Fruit fly (Drosophila melanogaster) whole organism, embryonic: ENCODE data around the gene CG31287.

ENCODE experiments used
- Abd-B ChIP-seq: fragments of 200-800 bp; sonication (Bioruptor generic); optimal IDR thresholded peaks from 2 replicates; lab custom pipeline; 2018; ENCODE audit warnings: missing biosample characterization, mild to moderate bottlenecking, missing genetic modification characterization, moderate library complexity
- Asciz ChIP-seq: fragments of 200-800 bp; sonication (Bioruptor generic); optimal IDR thresholded peaks from 2 replicates; lab custom pipeline; 2017; ENCODE audit warnings: missing biosample characterization, mild to moderate bottlenecking, missing genetic modification characterization, missing genetic modification reagents
- Bdp1 ChIP-seq: fragments of 200-800 bp; sonication (Bioruptor generic); optimal IDR thresholded peaks from 3 replicates; lab custom pipeline; 2016; ENCODE audit warnings: missing biosample characterization, missing genetic modification characterization
- CG10147 ChIP-seq: fragments of 200-800 bp; sonication (Bioruptor generic); optimal IDR thresholded peaks from 2 replicates; lab custom pipeline; 2019; ENCODE audit warnings: missing biosample characterization, mild to moderate bottlenecking, missing genetic modification characterization, moderate library complexity
- CG11723 ChIP-seq: fragments of 200-800 bp; sonication (Bioruptor generic); optimal IDR thresholded peaks from 2 replicates; lab custom pipeline; 2017; ENCODE audit warnings: missing biosample characterization, mild to moderate bottlenecking, missing genetic modification characterization
- CG12299 ChIP-seq: fragments of 200-800 bp; sonication (Bioruptor generic); optimal IDR thresholded peaks from 2 replicates; lab custom pipeline; 2018; ENCODE audit warnings: missing biosample characterization, mild to moderate bottlenecking, missing genetic modification characterization
- CG1233 ChIP-seq: fragments of 200-800 bp; sonication (Bioruptor generic); optimal IDR thresholded peaks from 4 replicates; lab custom pipeline; 2018; ENCODE audit warnings: missing biosample characterization, mild to moderate bottlenecking, missing genetic modification characterization
- CG13287 ChIP-seq: fragments of 200-800 bp; sonication (Bioruptor generic); IDR thresholded peaks from 2 replicates; pipeline ENCODE4 v1.3.6; 2022; ENCODE audit warnings: missing biosample characterization, missing genetic modification characterization; ENCODE audit not compliant: partially characterized antibody
- CG13775 ChIP-seq: fragments of 200-800 bp; sonication (Bioruptor generic); optimal IDR thresholded peaks from 3 replicates; lab custom pipeline; 2017; ENCODE audit warnings: missing biosample characterization, mild to moderate bottlenecking, missing genetic modification characterization
- CG17612 ChIP-seq: fragments of 200-800 bp; sonication (Bioruptor generic); IDR thresholded peaks from 2 replicates; pipeline ENCODE4 v1.3.6; 2022; ENCODE audit warnings: missing biosample characterization, missing genetic modification characterization
- CG3995 ChIP-seq: fragments of 200-800 bp; sonication (Bioruptor generic); optimal IDR thresholded peaks from 3 replicates; lab custom pipeline; 2016; ENCODE audit warnings: missing biosample characterization, missing genetic modification characterization
- CG4730 ChIP-seq: fragments of 200-800 bp; sonication (Bioruptor generic); IDR thresholded peaks from 2 replicates; pipeline ENCODE4 v1.3.6; 2022; ENCODE audit warnings: missing biosample characterization, missing genetic modification characterization
- CG7271 ChIP-seq: fragments of 200-800 bp; sonication (Bioruptor generic); optimal IDR thresholded peaks from 2 replicates; lab custom pipeline; 2018; ENCODE audit warnings: missing biosample characterization, mild to moderate bottlenecking, missing genetic modification characterization, moderate library complexity
- CG7357 ChIP-seq: fragments of 200-800 bp; sonication (Bioruptor generic); IDR thresholded peaks from 3 replicates; pipeline ENCODE4 v1.3.6; 2022; ENCODE audit warnings: missing biosample characterization, missing genetic modification characterization
- CG7745 ChIP-seq: fragments of 200-800 bp; sonication (Bioruptor generic); optimal IDR thresholded peaks from 2 replicates; lab custom pipeline; 2018; ENCODE audit warnings: missing biosample characterization, mild to moderate bottlenecking, missing genetic modification characterization, moderate library complexity
- CG8388 ChIP-seq: fragments of 200-800 bp; sonication (Bioruptor generic); optimal IDR thresholded peaks from 2 replicates; lab custom pipeline; 2019; ENCODE audit warnings: missing biosample characterization, mild to moderate bottlenecking, missing genetic modification characterization, moderate library complexity
- CG8765 ChIP-seq: fragments of 200-800 bp; sonication (Bioruptor generic); IDR thresholded peaks from 2 replicates; pipeline ENCODE4 v1.3.6; 2022; ENCODE audit warnings: missing biosample characterization, missing genetic modification characterization
- CG9437 ChIP-seq: fragments of 200-800 bp; sonication (Bioruptor generic); optimal IDR thresholded peaks from 2 replicates; lab custom pipeline; 2018; ENCODE audit warnings: missing biosample characterization, mild to moderate bottlenecking, missing genetic modification characterization
- Dek ChIP-seq: fragments of 200-800 bp; sonication (Bioruptor generic); optimal IDR thresholded peaks from 3 replicates; lab custom pipeline; 2019; ENCODE audit warnings: missing biosample characterization, mild to moderate bottlenecking, missing genetic modification characterization, moderate library complexity
- Dref ChIP-seq: fragments of 200-800 bp; sonication (Bioruptor generic); IDR thresholded peaks from 2 replicates; pipeline ENCODE4 v1.3.6; 2022; ENCODE audit warnings: missing biosample characterization, missing genetic modification characterization
- E2f1 ChIP-seq: fragments of 200-800 bp; sonication (Bioruptor generic); IDR thresholded peaks from 2 replicates; pipeline ENCODE4 v1.3.6; 2022; ENCODE audit warnings: missing biosample characterization, missing genetic modification characterization
- Eip74EF ChIP-seq, 2 experiments: fragments of 200-800 bp in 1 of 2; fragments of >200 bp in 1 of 2; sonication (Bioruptor generic) in 1 of 2; optimal IDR thresholded peaks; 2 replicates each; lab custom pipeline; 2017 to 2019; ENCODE audit warnings: missing biosample characterization in 2 of 2, missing genetic modification characterization in 2 of 2, mild to moderate bottlenecking in 1 of 2, moderate library complexity in 1 of 2
- Fer1 ChIP-seq: fragments of 200-800 bp; sonication (Bioruptor generic); optimal IDR thresholded peaks from 2 replicates; lab custom pipeline; 2017; ENCODE audit warnings: missing biosample characterization, mild to moderate bottlenecking, missing genetic modification characterization
- HmgZ ChIP-seq: fragments of 200-800 bp; sonication (Bioruptor generic); optimal IDR thresholded peaks from 2 replicates; lab custom pipeline; 2018; ENCODE audit warnings: missing biosample characterization, mild to moderate bottlenecking, missing genetic modification characterization
- Hr39 ChIP-seq: fragments of >200 bp; optimal IDR thresholded peaks from 2 replicates; lab custom pipeline; 2017
- Jarid2 ChIP-seq: fragments of 200-800 bp; sonication (Bioruptor generic); optimal IDR thresholded peaks from 3 replicates; lab custom pipeline; 2017; ENCODE audit warnings: mild to moderate bottlenecking, missing biosample characterization, missing genetic modification reagents, missing genetic modification characterization
- MESR4 ChIP-seq: fragments of 200-800 bp; sonication (Bioruptor generic); optimal IDR thresholded peaks from 2 replicates; lab custom pipeline; 2018; ENCODE audit warnings: missing biosample characterization, mild to moderate bottlenecking, missing genetic modification characterization, moderate library complexity
- Mes4 ChIP-seq: fragments of 200-800 bp; sonication (Bioruptor generic); optimal IDR thresholded peaks from 2 replicates; lab custom pipeline; 2016; ENCODE audit warnings: missing biosample characterization, missing genetic modification characterization
- Opbp ChIP-seq: fragments of 200-800 bp; sonication (Bioruptor generic); IDR thresholded peaks from 3 replicates; pipeline ENCODE4 v1.3.6; 2022; ENCODE audit warnings: missing biosample characterization, missing genetic modification characterization; ENCODE audit not compliant: partially characterized antibody
- Pdp1 ChIP-seq, 2 experiments: fragments of 200-800 bp; sonication (Bioruptor generic); optimal IDR thresholded peaks; 3 replicates each; lab custom pipeline; 2016; ENCODE audit warnings: missing biosample characterization in 2 of 2, missing genetic modification characterization in 2 of 2, mild to moderate bottlenecking in 1 of 2, moderate library complexity in 1 of 2
- Ravus ChIP-seq: fragments of 200-800 bp; sonication (Bioruptor generic); IDR thresholded peaks from 2 replicates; pipeline ENCODE4 v1.3.6; 2022; ENCODE audit warnings: missing biosample characterization, missing genetic modification characterization
- Sin3A ChIP-seq: fragments of >200 bp; optimal IDR thresholded peaks from 2 replicates; lab custom pipeline; 2018
- TFAM ChIP-seq: fragments of 200-800 bp; sonication (Bioruptor generic); optimal IDR thresholded peaks from 2 replicates; lab custom pipeline; 2017; ENCODE audit warnings: missing biosample characterization, missing genetic modification characterization, inconsistent platforms
- Taf1 ChIP-seq: fragments of 200-800 bp; sonication (Bioruptor generic); IDR thresholded peaks from 2 replicates; pipeline ENCODE4 v1.3.6; 2022; ENCODE audit warnings: missing biosample characterization, missing genetic modification characterization
- Tbp ChIP-seq: fragments of >200 bp; optimal IDR thresholded peaks from 2 replicates; lab custom pipeline; 2018; ENCODE audit warnings: missing biosample characterization, missing genetic modification characterization
- amos ChIP-seq: fragments of 200-800 bp; sonication (Bioruptor generic); IDR thresholded peaks from 2 replicates; pipeline ENCODE4 v1.3.6; 2022; ENCODE audit warnings: missing biosample characterization, missing genetic modification characterization; ENCODE audit not compliant: partially characterized antibody
- br ChIP-seq: fragments of >200 bp; optimal IDR thresholded peaks from 2 replicates; lab custom pipeline; 2017
- cato ChIP-seq: fragments of 200-800 bp; sonication (Bioruptor generic); optimal IDR thresholded peaks from 2 replicates; lab custom pipeline; 2016; ENCODE audit warnings: missing biosample characterization, missing genetic modification characterization, borderline replicate concordance
- disco-r ChIP-seq: fragments of 200-800 bp; sonication (Bioruptor generic); optimal IDR thresholded peaks from 2 replicates; lab custom pipeline; 2016; ENCODE audit warnings: missing biosample characterization, missing genetic modification characterization
- nom ChIP-seq: fragments of 200-800 bp; sonication (Bioruptor generic); optimal IDR thresholded peaks from 2 replicates; lab custom pipeline; 2017; ENCODE audit warnings: missing biosample characterization, missing genetic modification characterization, mild to moderate bottlenecking, moderate library complexity, missing genetic modification reagents
- phol ChIP-seq: fragments of 200-800 bp; sonication (Bioruptor generic); optimal IDR thresholded peaks from 3 replicates; lab custom pipeline; 2018; ENCODE audit warnings: missing biosample characterization, mild to moderate bottlenecking, missing genetic modification characterization, moderate library complexity
- ranshi ChIP-seq: fragments of 200-800 bp; sonication (Bioruptor generic); IDR thresholded peaks from 2 replicates; pipeline ENCODE4 v1.3.6; 2022; ENCODE audit warnings: missing biosample characterization, missing genetic modification characterization
- sisA ChIP-seq: fragments of 200-800 bp; sonication (Bioruptor generic); IDR thresholded peaks from 2 replicates; pipeline ENCODE4 v1.3.6; 2022; ENCODE audit warnings: missing biosample characterization, missing genetic modification characterization
- sr ChIP-seq: fragments of 200-800 bp; sonication (Bioruptor generic); IDR thresholded peaks from 3 replicates; pipeline ENCODE4 v1.3.6; 2022; ENCODE audit warnings: missing biosample characterization, missing genetic modification characterization
- stc ChIP-seq: fragments of 200-800 bp; sonication (Bioruptor generic); IDR thresholded peaks from 2 replicates; pipeline ENCODE4 v1.3.6; 2022; ENCODE audit warnings: missing biosample characterization, missing genetic modification characterization
- stwl ChIP-seq: fragments of 200-800 bp; sonication (Bioruptor generic); optimal IDR thresholded peaks from 3 replicates; lab custom pipeline; 2018; ENCODE audit warnings: missing biosample characterization, mild to moderate bottlenecking, missing genetic modification characterization, moderate library complexity
- ttk ChIP-seq: fragments of 200-800 bp; sonication (Bioruptor generic); IDR thresholded peaks from 2 replicates; pipeline ENCODE4 v2.1.2; 2022; ENCODE audit warnings: missing biosample characterization, missing genetic modification characterization
- wek ChIP-seq: fragments of 200-800 bp; sonication (Bioruptor generic); optimal IDR thresholded peaks from 3 replicates; lab custom pipeline; 2018; ENCODE audit warnings: missing biosample characterization, mild to moderate bottlenecking, missing genetic modification characterization, moderate library complexity
- z ChIP-seq: fragments of 200-800 bp; sonication (Bioruptor generic); IDR thresholded peaks from 3 replicates; pipeline ENCODE4 v1.3.6; 2022; ENCODE audit warnings: missing biosample characterization, missing genetic modification characterization
- zen2 ChIP-seq: fragments of 200-800 bp; sonication (Bioruptor generic); IDR thresholded peaks from 3 replicates; pipeline ENCODE4 v1.3.6; 2022; ENCODE audit warnings: missing biosample characterization, missing genetic modification characterization; ENCODE audit not compliant: partially characterized antibody

CG31287 gene

dm6 chr3R:16208106-16208780 lies 5.1 kb downstream of the CG31287 start (continued):
- TF ChIP-seq CG13775 (GFP tag; lab: Kevin White, UChicago): no peak
- no peak for TF ChIP-seq Bdp1 (GFP tag; lab: Kevin White, UChicago)
- no peak for TF ChIP-seq stwl
- TF ChIP-seq Eip74EF (GFP tag; optimal IDR thresholded peaks at IDR 0.05; lab: Kevin White, UChicago): peak in 1 of 2 experiments; percentile 68
- TF ChIP-seq CG1233 (GFP tag; lab: Kevin White, UChicago): no peak
- no peak for TF ChIP-seq Ravus
- TF ChIP-seq ranshi (GFP tag; lab: Robert Waterston, UW): no peak
- TF ChIP-seq ttk (GFP tag; lab: Robert Waterston, UW): peak; percentile 39; the same call in 1 of the 2 replicates
- no peak for TF ChIP-seq CG10147 (GFP tag; lab: Kevin White, UChicago)
- no peak; the same call in 1 of the 2 replicates for TF ChIP-seq stc (GFP tag; lab: Robert Waterston, UW)
- TF ChIP-seq CG8765 (GFP tag; lab: Robert Waterston, UW): no peak
- TF ChIP-seq CG7745 (tag; lab: Kevin White, UChicago): peak; percentile 73
- no peak; the same call in 1 of the 2 replicates for TF ChIP-seq Dref (GFP tag; lab: Robert Waterston, UW)
- TF ChIP-seq zen2 (GFP tag; lab: Robert Waterston, UW): no peak
- peak; percentile 49 for TF ChIP-seq Fer1 (GFP tag; lab: Kevin White, UChicago)
- TF ChIP-seq disco-r (GFP tag; lab: Kevin White, UChicago): no peak
- TF ChIP-seq CG7271 (tag; lab: Kevin White, UChicago): no peak
- TF ChIP-seq CG17612 (GFP tag; lab: Robert Waterston, UW): no peak
- TF ChIP-seq Dek: peak; percentile 56
- no peak for TF ChIP-seq cato (GFP tag; lab: Kevin White, UChicago)
- no peak for TF ChIP-seq Sin3A
- no peak for TF ChIP-seq sisA
- no peak for TF ChIP-seq CG9437 (GFP tag; lab: Kevin White, UChicago)
- TF ChIP-seq Jarid2 (GFP tag; lab: Kevin White, UChicago): no peak
- TF ChIP-seq CG11723 (GFP tag; lab: Kevin White, UChicago): no peak
- TF ChIP-seq Opbp (GFP tag; lab: Robert Waterston, UW): peak; percentile 7; the same call in 1 of the 3 replicates
- TF ChIP-seq nom (GFP tag; lab: Kevin White, UChicago): peak; percentile 98
- no peak for TF ChIP-seq Asciz (GFP tag; lab: Kevin White, UChicago)
- no peak for TF ChIP-seq Abd-B (GFP tag; lab: Kevin White, UChicago)
- no peak for TF ChIP-seq CG4730 (GFP tag; lab: Robert Waterston, UW)
- TF ChIP-seq CG12299 (tag; lab: Kevin White, UChicago): no peak
- no peak for TF ChIP-seq TFAM (GFP tag; lab: Kevin White, UChicago)
- no peak for TF ChIP-seq Tbp (GFP tag; lab: Kevin White, UChicago)
- TF ChIP-seq CG7357 (GFP tag; lab: Robert Waterston, UW): no peak
- no peak for TF ChIP-seq z (GFP tag; lab: Robert Waterston, UW)
- TF ChIP-seq HmgZ (tag; lab: Kevin White, UChicago): peak; percentile 14
- TF ChIP-seq CG13287 (GFP tag; lab: Robert Waterston, UW): peak; percentile 14; the same call in 1 of the 2 replicates
- no peak for TF ChIP-seq Hr39 (lab: Kevin White, UChicago)
- TF ChIP-seq amos (GFP tag; lab: Robert Waterston, UW): no peak; the same call in 1 of the 2 replicates
- TF ChIP-seq Taf1 (GFP tag; lab: Robert Waterston, UW): peak; percentile 40; the same call in 1 of the 2 replicates
- TF ChIP-seq E2f1 (GFP tag; lab: Robert Waterston, UW): no peak
- no peak for TF ChIP-seq CG3995
- TF ChIP-seq phol: no peak
- TF ChIP-seq MESR4 (GFP tag; lab: Kevin White, UChicago): no peak
- no peak for TF ChIP-seq CG8388 (GFP tag; lab: Kevin White, UChicago)
- TF ChIP-seq Mes4 (GFP tag; lab: Kevin White, UChicago): no peak
- TF ChIP-seq sr (GFP tag; lab: Robert Waterston, UW): peak; percentile 56; the same call in 2 of the 3 replicates
- peak; percentile 3 for TF ChIP-seq wek
- TF ChIP-seq Pdp1 (GFP tag; optimal IDR thresholded peaks at IDR 0.05; lab: Kevin White, UChicago): no peak
- no peak for TF ChIP-seq br
